Worm (Caenorhabditis elegans) whole organism, L4/young adult: ENCODE data around the gene meg-4.
"Not testable (repeated sequence)": the region's sequence is repeated elsewhere in the genome, so short reads cannot be mapped to it uniquely, and the experiment has no call there.

ENCODE experiments used
- W03F9.2 ChIP-seq: fragments of 150-350 bp; optimal IDR thresholded peaks from 2 replicates; lab custom pipeline; 2014; ENCODE audit warnings: missing biosample characterization, missing genetic modification characterization
- dao-5 ChIP-seq: sonication (generic microtip); optimal IDR thresholded peaks from 2 replicates; lab custom pipeline; 2016; ENCODE audit warnings: missing genotype, missing genetic modification characterization, moderate library complexity, missing compliant biosample characterization
- him-1 ChIP-seq: sonication (generic microtip); optimal IDR thresholded peaks from 2 replicates; lab custom pipeline; 2016; ENCODE audit warnings: missing genotype, missing genetic modification reagents, missing genetic modification characterization, missing compliant biosample characterization

The meg-4 gene

ce11 chrX:1682558-1682957 is at the start of gene meg-4:
Gene meg-4 (plus strand): TSS chrX:1682954.
- TF ChIP-seq W03F9.2 (tag; lab: Kevin White, UChicago), result no peak

ce11 chrX:1643442-1644096 is 39.2 kb upstream of the meg-4 start:
- TF ChIP-seq W03F9.2 (tag; lab: Kevin White, UChicago), result no peak
- no peak for TF ChIP-seq dao-5 (tag; lab: Kevin White, UChicago)
- no peak for TF ChIP-seq him-1 (tag; lab: Kevin White, UChicago)

- TF ChIP-seq him-1 (tag; lab: Kevin White, UChicago) (no peak), W03F9.2 (tag; lab: Kevin White, UChicago) (no peak), dao-5 (tag; lab: Kevin White, UChicago) (no peak)
These were observed 31.1 kb upstream of the meg-4 start, which contains the start of gene ZK380.4 for ce11 chrX:1651668-1652067. Gene ZK380.4 (minus strand): TSS chrX:1651994.

ce11 chrX:1654146-1654545 is 28.6 kb upstream of the meg-4 start, which contains the start of gene ZK380.6:
Gene ZK380.6 (plus strand): TSS chrX:1654446.
- no peak for TF ChIP-seq him-1 (tag; lab: Kevin White, UChicago)
- no peak for TF ChIP-seq W03F9.2 (tag; lab: Kevin White, UChicago)
- TF ChIP-seq dao-5 (tag; lab: Kevin White, UChicago), result no peak

ce11 chrX:1655207-1655606 is 27.5 kb upstream of the meg-4 start, which contains the start of gene tbx-32:
Gene tbx-32 (plus strand): TSS chrX:1655507.
- TF ChIP-seq him-1 (tag; lab: Kevin White, UChicago) (no peak), W03F9.2 (tag; lab: Kevin White, UChicago) (no peak), dao-5 (tag; lab: Kevin White, UChicago) (no peak)

- TF ChIP-seq him-1 (tag; lab: Kevin White, UChicago) (no peak), dao-5 (tag; lab: Kevin White, UChicago) (no peak), W03F9.2 (tag; lab: Kevin White, UChicago) (no peak)
These were observed 17.8 kb upstream of the meg-4 start, which contains the start of gene R09H3.2 for ce11 chrX:1664925-1665324. Gene R09H3.2 (minus strand): TSS chrX:1665025.

ce11 chrX:1667056-1667455 is 15.7 kb upstream of the meg-4 start:
- no peak for TF ChIP-seq him-1 (tag; lab: Kevin White, UChicago)
- TF ChIP-seq dao-5 (tag; lab: Kevin White, UChicago), result no peak
- TF ChIP-seq W03F9.2 (tag; lab: Kevin White, UChicago), result no peak

ce11 chrX:1668748-1669147 is 14.0 kb upstream of the meg-4 start, which contains the start of gene R09H3.3:
Gene R09H3.3 (minus strand): TSS chrX:1668848.
- no peak for TF ChIP-seq W03F9.2 (tag; lab: Kevin White, UChicago)
- no peak for TF ChIP-seq him-1 (tag; lab: Kevin White, UChicago)
- TF ChIP-seq dao-5 (tag; lab: Kevin White, UChicago), result no peak

- TF ChIP-seq dao-5 (tag; lab: Kevin White, UChicago), result no peak
- TF ChIP-seq W03F9.2 (tag; lab: Kevin White, UChicago), result no peak
- no peak for TF ChIP-seq him-1 (tag; lab: Kevin White, UChicago)
These were observed 8.7 kb upstream of the meg-4 start, which contains the start of gene tbx-31 for ce11 chrX:1674056-1674455. Gene tbx-31 (minus strand): TSS chrX:1674156.

- TF ChIP-seq him-1 (tag; lab: Kevin White, UChicago) (no peak), W03F9.2 (tag; lab: Kevin White, UChicago) (no peak), dao-5 (tag; lab: Kevin White, UChicago) (no peak)
These were observed 6.9 kb upstream of the meg-4 start for ce11 chrX:1675879-1676278.

ce11 chrX:1678021-1678420 is 4.7 kb upstream of the meg-4 start, which contains the start of gene fbxa-170:
Gene fbxa-170 (minus strand): TSS chrX:1678121.
- TF ChIP-seq W03F9.2 (tag; lab: Kevin White, UChicago) (no peak), dao-5 (tag; lab: Kevin White, UChicago) (no peak), him-1 (tag; lab: Kevin White, UChicago) (no peak)

ce11 chrX:1687079-1687478 is 4.3 kb downstream of the meg-4 start, which contains the start of gene C36C9.11:
Gene C36C9.11 (plus strand): TSS chrX:1687379.
- not testable (repeated sequence) for TF ChIP-seq W03F9.2, him-1, dao-5 (tag; lab: Kevin White, UChicago)

- TF ChIP-seq dao-5, W03F9.2, him-1 (tag; lab: Kevin White, UChicago): not testable (repeated sequence)
These were observed 7.2 kb downstream of the meg-4 start, which contains the start of gene C36C9.12 for ce11 chrX:1689996-1690395. Gene C36C9.12 (minus strand): TSS chrX:1690096.
